Worm (Caenorhabditis elegans): Measurements from ENCODE around the gene ZK1128.7.

ZK1128.7 gene

ce11 chrIII:10132495-10133450, 4.0 kb upstream of the ZK1128.7 start (continued):
- no peak for TF ChIP-seq ztf-7 (tag; optimal IDR thresholded peaks at IDR 0.05)
- TF ChIP-seq fkh-10 (GFP tag; optimal IDR thresholded peaks at IDR 0.05): no peak
- TF ChIP-seq pqm-1 (tag; optimal IDR thresholded peaks at IDR 0.05): peak; percentile 75
- peak; percentile 25 for TF ChIP-seq dpl-1 (GFP tag; optimal IDR thresholded peaks at IDR 0.05)
- TF ChIP-seq snpc-4 (tag; optimal IDR thresholded peaks at IDR 0.05): no peak
- TF ChIP-seq duxl-1 (tag; optimal IDR thresholded peaks at IDR 0.05; ENCODE audit: poor library complexity): no peak
- TF ChIP-seq cey-2 (tag; optimal IDR thresholded peaks at IDR 0.05; ENCODE audit: borderline replicate concordance, insufficient read depth): peak; percentile 7
- TF ChIP-seq hlh-11 (tag; optimal IDR thresholded peaks at IDR 0.05): peak; percentile 73
- no peak for TF ChIP-seq php-3 (GFP tag; IDR thresholded peaks at IDR 0.05)
- TF ChIP-seq sdz-12 (GFP tag; optimal IDR thresholded peaks at IDR 0.05): no peak
- TF ChIP-seq fos-1 (tag; optimal IDR thresholded peaks at IDR 0.05): no peak
- no peak for TF ChIP-seq rbr-2 (tag; optimal IDR thresholded peaks at IDR 0.05)
- TF ChIP-seq ztf-11 (tag; optimal IDR thresholded peaks at IDR 0.05): no peak
- TF ChIP-seq ces-1 (GFP tag; optimal IDR thresholded peaks at IDR 0.05): no peak
- no peak for TF ChIP-seq ceh-62 (tag; optimal IDR thresholded peaks at IDR 0.05)
- TF ChIP-seq daf-12 (tag; optimal IDR thresholded peaks at IDR 0.05): no peak
- TF ChIP-seq lin-1 (GFP tag; IDR thresholded peaks at IDR 0.05): no peak
- no peak for TF ChIP-seq snpc-1.2 (GFP tag; IDR thresholded peaks at IDR 0.05)

ce11 chrIII:10134517-10134916, 2.3 kb upstream of the ZK1128.7 start:
- TF ChIP-seq nhr-6 (tag; optimal IDR thresholded peaks at IDR 0.05) (peak; percentile 68), Y75B8A.6 (GFP tag; IDR thresholded peaks at IDR 0.05) (no peak), nhr-28 (tag; optimal IDR thresholded peaks at IDR 0.05) (peak; percentile 9), mes-2 (tag; optimal IDR thresholded peaks at IDR 0.05; ENCODE audit: poor library complexity, severe bottlenecking) (no peak), ctbp-1 (GFP tag; IDR thresholded peaks at IDR 0.05) (no peak), pqm-1 (tag; optimal IDR thresholded peaks at IDR 0.05) (peak; percentile 43), nhr-41 (GFP tag; IDR thresholded peaks at IDR 0.05) (no peak), dve-1 (tag; optimal IDR thresholded peaks at IDR 0.05; ENCODE audit: insufficient read depth) (peak; percentile 52), hlh-11 (tag; optimal IDR thresholded peaks at IDR 0.05) (peak; percentile 52), vab-7 (GFP tag; IDR thresholded peaks at IDR 0.05) (no peak), tra-1 (GFP tag; IDR thresholded peaks at IDR 0.05) (no peak), zag-1 (tag; optimal IDR thresholded peaks at IDR 0.05) (no peak), fos-1 (tag; optimal IDR thresholded peaks at IDR 0.05) (no peak), daf-16 (GFP tag; optimal IDR thresholded peaks at IDR 0.05) (no peak), daf-16 (tag; optimal IDR thresholded peaks at IDR 0.05) (peak; percentile 55), unc-62 (GFP tag; optimal IDR thresholded peaks at IDR 0.05 in 1 of 2) (peak in 1 of 2 experiments; percentile 3), unc-62 (tag; optimal IDR thresholded peaks at IDR 0.05) (no peak)

- TF ChIP-seq lin-39 (tag; optimal IDR thresholded peaks at IDR 0.05) (no peak), ama-1 (optimal IDR thresholded peaks at IDR 0.05) (no peak), pha-4 (GFP tag; IDR thresholded peaks at IDR 0.05) (no peak), pha-4 (tag; optimal IDR thresholded peaks at IDR 0.05) (no peak), cey-2 (tag; optimal IDR thresholded peaks at IDR 0.05; ENCODE audit: borderline replicate concordance, insufficient read depth) (no peak), nhr-10 (tag; optimal IDR thresholded peaks at IDR 0.05) (no peak), dmd-8 (GFP tag; IDR thresholded peaks at IDR 0.05) (no peak), daf-16 (GFP tag; optimal IDR thresholded peaks at IDR 0.05) (no peak), daf-16 (tag; optimal IDR thresholded peaks at IDR 0.05) (no peak), lin-29 (GFP tag; IDR thresholded peaks at IDR 0.05) (no peak), zip-11 (GFP tag; IDR thresholded peaks at IDR 0.05) (no peak), nhr-25 (tag; optimal IDR thresholded peaks at IDR 0.05; ENCODE audit: borderline replicate concordance, insufficient read depth) (no peak), F44E2.7 (GFP tag; IDR thresholded peaks at IDR 0.05) (no peak), Y5F2A.4 (GFP tag; optimal IDR thresholded peaks at IDR 0.05) (no peak), lim-7 (GFP tag; IDR thresholded peaks at IDR 0.05) (no peak), snpc-1.2 (GFP tag; IDR thresholded peaks at IDR 0.05) (no peak), ceh-44 (GFP tag; IDR thresholded peaks at IDR 0.05) (no peak)
Measured at ce11 chrIII:10140732-10141131, 3.9 kb downstream of the ZK1128.7 start, which contains the start of gene K08E5.6. Gene K08E5.6 (plus strand): TSS chrIII:10141032.
